Worm (Caenorhabditis elegans): ENCODE data around the gene R10H1.1.

DNA sequence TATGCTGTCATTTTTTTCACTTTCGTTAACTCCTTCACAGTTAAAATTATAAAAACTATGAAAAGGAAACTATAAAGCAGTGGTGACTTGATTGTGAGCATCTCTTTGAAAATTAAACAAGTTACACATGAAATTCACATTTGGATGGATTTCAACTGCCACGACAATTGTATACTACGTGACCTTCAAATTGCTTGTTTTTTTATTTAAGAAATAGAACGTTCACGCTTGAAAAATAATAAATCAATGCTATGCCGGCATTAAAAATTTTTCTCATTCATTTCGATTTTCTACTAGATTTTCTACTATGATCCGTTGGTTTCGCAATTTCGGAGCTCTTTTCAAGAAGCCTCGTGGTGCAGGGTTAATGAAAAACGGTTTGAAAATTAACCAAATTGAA lies 31.2 kb downstream of the R10H1.1 start, which contains the start of the genes ZK1290.7 and rnh-1.1:
- TF ChIP-seq pha-4 (tag; optimal IDR thresholded peaks at IDR 0.05) (no peak), lin-39 (tag; optimal IDR thresholded peaks at IDR 0.05) (no peak), snpc-4 (tag; optimal IDR thresholded peaks at IDR 0.05) (no peak), fos-1 (tag; optimal IDR thresholded peaks at IDR 0.05) (no peak), ztf-11 (tag; optimal IDR thresholded peaks at IDR 0.05) (no peak), unc-62 (GFP tag; optimal IDR thresholded peaks at IDR 0.05) (no peak), nhr-28 (tag; optimal IDR thresholded peaks at IDR 0.05) (no peak)
